Fruit fly (Drosophila melanogaster): ENCODE data around the gene Or1a.

DNA sequence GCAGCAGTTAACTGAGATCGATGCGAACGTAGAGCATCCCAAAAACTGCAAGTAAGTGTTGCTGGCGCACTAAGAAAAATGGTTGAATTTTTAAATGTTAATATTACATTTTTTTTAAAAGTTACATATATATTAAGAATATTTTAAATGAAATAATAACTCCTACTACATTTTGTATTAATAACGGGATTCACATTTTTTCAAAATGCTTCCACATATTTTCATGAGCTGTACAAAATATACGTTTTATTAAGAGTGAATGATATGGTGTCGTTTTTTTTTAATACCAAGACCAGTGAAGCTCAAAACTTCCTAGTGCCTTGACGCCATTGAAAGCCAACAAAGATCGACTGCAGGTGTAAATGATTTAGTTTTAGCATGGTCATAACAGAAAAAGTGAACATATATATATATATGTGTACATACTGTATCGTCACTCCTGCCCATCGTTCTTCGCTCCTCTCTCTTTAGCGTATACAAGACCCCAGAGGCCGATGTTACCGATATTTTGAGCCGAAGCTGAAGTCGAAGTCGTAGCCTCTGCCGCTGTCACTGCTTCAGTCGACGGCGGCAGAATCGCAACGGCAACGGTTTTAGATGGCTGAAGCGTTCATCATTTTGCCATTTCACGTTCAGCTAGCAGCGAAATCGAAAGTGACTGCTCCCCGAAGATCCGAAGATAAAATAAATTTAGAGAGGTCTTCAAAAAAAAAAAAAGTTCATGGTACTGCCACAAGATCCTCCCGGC, 27.7 kb downstream of the Or1a start:
- TF ChIP-seq CG9948 (tag; optimal IDR thresholded peaks at IDR 0.05) (peak; percentile 63), EcR (GFP tag; optimal IDR thresholded peaks at IDR 0.05) (peak; percentile 34), CG15710 (tag; optimal IDR thresholded peaks at IDR 0.05) (peak; percentile 70), CG32121 (GFP tag; IDR thresholded peaks at IDR 0.05) (peak; percentile 52), CG34367 (tag; optimal IDR thresholded peaks at IDR 0.05) (peak; percentile 54), fd96Ca (GFP tag; IDR thresholded peaks at IDR 0.05) (no peak), CG8159 (tag; optimal IDR thresholded peaks at IDR 0.05) (peak; percentile 83), gl (tag; optimal IDR thresholded peaks at IDR 0.05) (no peak), Pif1A (GFP tag; optimal IDR thresholded peaks at IDR 0.05) (peak; percentile 31), Pif1B (GFP tag; optimal IDR thresholded peaks at IDR 0.05) (peak; percentile 54), Ets98B (GFP tag; IDR thresholded peaks at IDR 0.05) (no peak; the same call in 1 of the 2 replicates), D1 (tag; optimal IDR thresholded peaks at IDR 0.05) (peak; percentile 48)

Data from whole organism, pupa.